Worm (Caenorhabditis elegans): Measurements from ENCODE around the gene clec-54.
A peak's percentile ranks its signal among the peaks of the same experiment; 100 is the strongest.

The clec-54 gene

DNA sequence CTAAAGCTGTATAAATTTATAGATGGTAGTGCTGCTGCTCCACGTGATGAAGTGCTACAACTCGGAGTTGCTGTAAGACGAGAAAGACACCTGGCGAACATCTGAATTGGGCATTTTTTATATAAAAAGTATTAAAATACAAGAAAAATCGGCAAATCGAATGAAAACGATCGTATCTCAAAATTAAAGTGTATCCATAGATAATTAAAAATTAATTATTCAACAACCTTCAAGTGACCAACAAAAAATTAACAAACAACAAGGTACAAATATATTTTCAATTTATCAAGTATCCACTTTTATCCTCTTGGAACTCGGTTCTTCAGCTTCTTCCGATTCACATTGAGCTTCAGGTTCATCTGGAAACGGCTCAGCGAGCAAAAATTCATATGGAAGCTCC is 42.6 kb downstream of the clec-54 start, which contains the start of gene R02D5.8:
TSS of gene R02D5.8 (minus strand) at position 101 of the 400 bp plus-strand sequence.
- TF ChIP-seq T22C8.4 (GFP tag; IDR thresholded peaks at IDR 0.05) (no peak), flt-1 (GFP tag; IDR thresholded peaks at IDR 0.05) (no peak), med-1 (GFP tag; optimal IDR thresholded peaks at IDR 0.05; ENCODE audit: insufficient read depth) (no peak), ztf-29 (GFP tag; IDR thresholded peaks at IDR 0.05) (no peak), ref-1 (GFP tag; conservative IDR thresholded peaks at IDR 0.05) (no peak), cog-1 (tag; optimal IDR thresholded peaks at IDR 0.05) (no peak), tab-1 (GFP tag; IDR thresholded peaks at IDR 0.05) (no peak), ztf-23 (GFP tag; IDR thresholded peaks at IDR 0.05) (no peak), klf-2 (GFP tag; conservative IDR thresholded peaks at IDR 0.05) (no peak)

ce11 chrV:14521000-14521399 is 44.3 kb downstream of the clec-54 start, which contains the start of gene C53A5.17:
C53A5.17 (minus strand) TSS chrV:14521100.
- TF ChIP-seq klf-2 (GFP tag; conservative IDR thresholded peaks at IDR 0.05), result no peak
- TF ChIP-seq cog-1 (tag; optimal IDR thresholded peaks at IDR 0.05), result no peak
- no peak for TF ChIP-seq tab-1 (GFP tag; IDR thresholded peaks at IDR 0.05)
- TF ChIP-seq flt-1 (GFP tag; IDR thresholded peaks at IDR 0.05), result no peak
- TF ChIP-seq T22C8.4 (GFP tag; IDR thresholded peaks at IDR 0.05), result no peak
- no peak for TF ChIP-seq med-1 (GFP tag; optimal IDR thresholded peaks at IDR 0.05; ENCODE audit: insufficient read depth)
- TF ChIP-seq ztf-23 (GFP tag; IDR thresholded peaks at IDR 0.05), result no peak
- TF ChIP-seq ref-1 (GFP tag; conservative IDR thresholded peaks at IDR 0.05), result no peak
- TF ChIP-seq ztf-29 (GFP tag; IDR thresholded peaks at IDR 0.05), result no peak

ce11 chrV:14522514-14522913 is 45.8 kb downstream of the clec-54 start, which contains the start of gene C53A5.16:
C53A5.16 (minus strand) TSS chrV:14522614.
- TF ChIP-seq ztf-29 (GFP tag; IDR thresholded peaks at IDR 0.05) (no peak), ref-1 (GFP tag; conservative IDR thresholded peaks at IDR 0.05) (no peak), tab-1 (GFP tag; IDR thresholded peaks at IDR 0.05) (no peak), med-1 (GFP tag; optimal IDR thresholded peaks at IDR 0.05; ENCODE audit: insufficient read depth) (no peak), flt-1 (GFP tag; IDR thresholded peaks at IDR 0.05) (no peak), T22C8.4 (GFP tag; IDR thresholded peaks at IDR 0.05) (no peak), cog-1 (tag; optimal IDR thresholded peaks at IDR 0.05) (no peak), klf-2 (GFP tag; conservative IDR thresholded peaks at IDR 0.05) (no peak), ztf-23 (GFP tag; IDR thresholded peaks at IDR 0.05) (no peak)

- TF ChIP-seq med-1 (GFP tag; optimal IDR thresholded peaks at IDR 0.05; ENCODE audit: insufficient read depth) (no peak), ztf-23 (GFP tag; IDR thresholded peaks at IDR 0.05) (no peak), ref-1 (GFP tag; conservative IDR thresholded peaks at IDR 0.05) (no peak), tab-1 (GFP tag; IDR thresholded peaks at IDR 0.05) (no peak), cog-1 (tag; optimal IDR thresholded peaks at IDR 0.05) (no peak), ztf-29 (GFP tag; IDR thresholded peaks at IDR 0.05) (no peak), flt-1 (GFP tag; IDR thresholded peaks at IDR 0.05) (no peak), klf-2 (GFP tag; conservative IDR thresholded peaks at IDR 0.05) (no peak), T22C8.4 (GFP tag; IDR thresholded peaks at IDR 0.05) (no peak)
Measured at ce11 chrV:14523105-14523504, 46.4 kb downstream of the clec-54 start, which contains the start of gene C53A5.2. C53A5.2 (minus strand) TSS chrV:14523205.

- peak; percentile 63 for TF ChIP-seq med-1 (GFP tag; optimal IDR thresholded peaks at IDR 0.05; ENCODE audit: insufficient read depth)
- TF ChIP-seq cog-1 (tag; optimal IDR thresholded peaks at IDR 0.05), result no peak
- TF ChIP-seq tab-1 (GFP tag; IDR thresholded peaks at IDR 0.05), result 0 out of 2 replicates have a peak, but pooled peaks have one; percentile 16
- no peak for TF ChIP-seq T22C8.4 (GFP tag; IDR thresholded peaks at IDR 0.05)
- TF ChIP-seq flt-1 (GFP tag; IDR thresholded peaks at IDR 0.05), result no peak
- no peak for TF ChIP-seq ztf-29 (GFP tag; IDR thresholded peaks at IDR 0.05)
- TF ChIP-seq ztf-23 (GFP tag; IDR thresholded peaks at IDR 0.05), result peak; percentile 65
- no peak for TF ChIP-seq klf-2 (GFP tag; conservative IDR thresholded peaks at IDR 0.05)
- TF ChIP-seq ref-1 (GFP tag; conservative IDR thresholded peaks at IDR 0.05), result no peak
Measured at ce11 chrV:14523788-14524582, 47.3 kb downstream of the clec-54 start, which contains the start of gene ril-1. ril-1 (minus strand) TSS chrV:14524129.

ce11 chrV:14525089-14525488 is 48.4 kb downstream of the clec-54 start, which contains the start of gene hda-1:
hda-1 (plus strand) TSS chrV:14525389.
- TF ChIP-seq ref-1 (GFP tag; conservative IDR thresholded peaks at IDR 0.05) (no peak), tab-1 (GFP tag; IDR thresholded peaks at IDR 0.05) (no peak), cog-1 (tag; optimal IDR thresholded peaks at IDR 0.05) (no peak), T22C8.4 (GFP tag; IDR thresholded peaks at IDR 0.05) (no peak), ztf-29 (GFP tag; IDR thresholded peaks at IDR 0.05) (no peak), flt-1 (GFP tag; IDR thresholded peaks at IDR 0.05) (no peak), klf-2 (GFP tag; conservative IDR thresholded peaks at IDR 0.05) (no peak), ztf-23 (GFP tag; IDR thresholded peaks at IDR 0.05) (no peak), med-1 (GFP tag; optimal IDR thresholded peaks at IDR 0.05; ENCODE audit: insufficient read depth) (no peak)

- no peak for TF ChIP-seq T22C8.4 (GFP tag; IDR thresholded peaks at IDR 0.05)
- no peak for TF ChIP-seq ref-1 (GFP tag; conservative IDR thresholded peaks at IDR 0.05)
- no peak for TF ChIP-seq klf-2 (GFP tag; conservative IDR thresholded peaks at IDR 0.05)
- TF ChIP-seq tab-1 (GFP tag; IDR thresholded peaks at IDR 0.05), result no peak
Measured at ce11 chrV:14527210-14527609, 50.5 kb downstream of the clec-54 start.
